Worm (Caenorhabditis elegans): ENCODE results near the gene K09G1.1.

K09G1.1 gene

ce11 chrV:9630944-9631343 is 47.6 kb downstream of the K09G1.1 start, which contains the start of gene T06E4.5:
TSS of gene T06E4.5 (plus strand) at chrV:9631244.
- TF ChIP-seq elt-1 (tag; optimal IDR thresholded peaks at IDR 0.05) (no peak), ZK546.5 (tag; optimal IDR thresholded peaks at IDR 0.05) (no peak), ceh-16 (tag; optimal IDR thresholded peaks at IDR 0.05) (no peak)

- no peak for TF ChIP-seq elt-3 (tag; optimal IDR thresholded peaks at IDR 0.05)
- TF ChIP-seq blmp-1 (tag; optimal IDR thresholded peaks at IDR 0.05; ENCODE audit: insufficient read depth), result no peak
- no peak for TF ChIP-seq nhr-21 (tag; optimal IDR thresholded peaks at IDR 0.05)
- TF ChIP-seq mbf-1 (tag; optimal IDR thresholded peaks at IDR 0.05), result no peak
- no peak for TF ChIP-seq mab-5 (tag; optimal IDR thresholded peaks at IDR 0.05)
- TF ChIP-seq alr-1 (tag; optimal IDR thresholded peaks at IDR 0.05), result no peak
- no peak for TF ChIP-seq nhr-237 (tag; optimal IDR thresholded peaks at IDR 0.05)
- no peak for TF ChIP-seq unc-55 (GFP tag; optimal IDR thresholded peaks at IDR 0.05)
- no peak for TF ChIP-seq F13H6.1 (tag; optimal IDR thresholded peaks at IDR 0.05)
- no peak for TF ChIP-seq lin-13 (GFP tag; optimal IDR thresholded peaks at IDR 0.05)
- no peak for TF ChIP-seq nhr-6 (tag; optimal IDR thresholded peaks at IDR 0.05)
- TF ChIP-seq sem-4 (tag; optimal IDR thresholded peaks at IDR 0.05), result no peak
- TF ChIP-seq lsy-2 (tag; optimal IDR thresholded peaks at IDR 0.05), result no peak
Observed at ce11 chrV:9632348-9632747, 49.0 kb downstream of the K09G1.1 start.

DNA sequence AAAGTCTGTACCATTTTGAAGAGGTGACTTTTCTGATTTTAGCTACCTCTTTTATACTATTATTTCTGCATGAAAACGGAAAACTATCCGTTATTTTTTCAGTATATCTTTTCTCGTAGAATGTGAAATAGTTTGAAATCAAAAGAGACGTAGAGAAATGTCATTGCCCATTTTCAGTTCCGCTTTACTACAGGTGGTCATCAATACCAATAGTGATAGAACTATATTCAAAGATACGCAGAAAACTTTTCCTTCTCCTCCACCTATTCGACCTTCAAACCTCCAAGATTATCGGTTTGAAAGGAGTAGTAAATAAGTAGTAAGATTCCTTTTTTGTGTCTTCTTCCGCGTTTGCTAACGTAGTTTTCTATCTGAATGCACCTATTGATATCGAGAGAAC is 50.0 kb downstream of the K09G1.1 start, which contains the start of gene col-147:
col-147 (minus strand) TSS at position 26 of the 400 bp plus-strand sequence.
- TF ChIP-seq sma-3 (GFP tag; optimal IDR thresholded peaks at IDR 0.05) (peak; percentile 22), nhr-10 (tag; optimal IDR thresholded peaks at IDR 0.05) (no peak), nhr-25 (tag; optimal IDR thresholded peaks at IDR 0.05) (peak; percentile 67), aly-2 (tag; optimal IDR thresholded peaks at IDR 0.05) (no peak), fos-1 (tag; optimal IDR thresholded peaks at IDR 0.05) (peak; percentile 10), blmp-1 (tag; optimal IDR thresholded peaks at IDR 0.05; ENCODE audit: insufficient read depth) (peak; percentile 73), sem-4 (tag; optimal IDR thresholded peaks at IDR 0.05) (no peak), crh-2 (tag; optimal IDR thresholded peaks at IDR 0.05) (peak; percentile 34), ZK546.5 (tag; optimal IDR thresholded peaks at IDR 0.05) (no peak), mbf-1 (tag; optimal IDR thresholded peaks at IDR 0.05) (no peak), ama-1 (optimal IDR thresholded peaks at IDR 0.05) (no peak), sma-9 (GFP tag; optimal IDR thresholded peaks at IDR 0.05) (peak; percentile 52), sma-9 (tag; optimal IDR thresholded peaks at IDR 0.05) (no peak), mdl-1 (tag; optimal IDR thresholded peaks at IDR 0.05) (no peak)

All from whole organism, L2 larva.